Fruit fly (Drosophila melanogaster): ENCODE measurements around the gene Shmt.

DNA sequence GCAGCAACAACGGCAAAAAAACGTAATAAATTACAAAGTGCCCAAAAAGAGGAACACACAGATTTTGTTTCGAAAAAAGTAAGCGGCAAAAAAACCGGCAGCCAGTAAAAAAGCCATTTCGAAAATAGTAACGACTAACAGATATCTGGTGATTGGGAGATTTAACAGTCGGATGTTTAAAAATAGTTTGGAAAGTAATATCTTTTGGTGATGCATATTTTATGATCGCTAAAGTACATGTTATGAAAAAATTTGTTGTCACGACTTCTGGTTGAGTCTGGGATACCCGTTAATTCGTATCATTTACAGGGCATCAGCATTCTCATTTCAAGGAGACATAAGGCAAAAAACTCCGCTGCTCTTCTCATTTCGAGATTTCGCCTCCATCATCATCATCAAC is 6.5 kb upstream of the Shmt start:
- TF ChIP-seq pan (optimal IDR thresholded peaks at IDR 0.05) (peak; percentile 64), CG8478 (optimal IDR thresholded peaks at IDR 0.05) (no peak), psq (optimal IDR thresholded peaks at IDR 0.05) (no peak), EcR (GFP tag; optimal IDR thresholded peaks at IDR 0.05) (no peak), Dll (optimal IDR thresholded peaks at IDR 0.05) (no peak), usp (GFP tag; optimal IDR thresholded peaks at IDR 0.05) (no peak)
